Fruit fly (Drosophila melanogaster) whole organism, prepupa: Measurements from ENCODE around the gene hth.

ENCODE experiments used
- Blimp-1 ChIP-seq: fragments of 200-800 bp; sonication (Bioruptor generic); optimal IDR thresholded peaks from 3 replicates; lab custom pipeline; 2017; ENCODE audit warnings: missing biosample characterization, missing genetic modification characterization, mild to moderate bottlenecking, moderate library complexity, missing genetic modification reagents
- CG10631 ChIP-seq: fragments of 200-800 bp; sonication (Bioruptor generic); optimal IDR thresholded peaks from 2 replicates; lab custom pipeline; 2016; ENCODE audit warnings: missing biosample characterization, missing genetic modification characterization
- CG10669 ChIP-seq: fragments of 200-800 bp; sonication (Bioruptor generic); optimal IDR thresholded peaks from 3 replicates; lab custom pipeline; 2018; ENCODE audit warnings: missing biosample characterization, mild to moderate bottlenecking, missing genetic modification characterization, moderate library complexity
- CG11902 ChIP-seq: fragments of 200-800 bp; sonication (Bioruptor generic); optimal IDR thresholded peaks from 3 replicates; lab custom pipeline; 2016; ENCODE audit warnings: missing biosample characterization, missing genetic modification characterization
- CG15336 ChIP-seq: fragments of 200-800 bp; sonication (Bioruptor generic); IDR thresholded peaks from 2 replicates; pipeline ENCODE4 v1.3.6; 2022; ENCODE audit warnings: missing biosample characterization, missing genetic modification characterization
- CG1621 ChIP-seq: fragments of 200-800 bp; sonication (Bioruptor generic); optimal IDR thresholded peaks from 3 replicates; lab custom pipeline; 2018; ENCODE audit warnings: missing biosample characterization, mild to moderate bottlenecking, missing genetic modification characterization
- CG3032 ChIP-seq: fragments of 200-800 bp; optimal IDR thresholded peaks from 2 replicates; lab custom pipeline; 2019; ENCODE audit warnings: missing biosample characterization, mild to moderate bottlenecking, missing genetic modification characterization, moderate library complexity
- CG31627 ChIP-seq: fragments of 200-800 bp; sonication (Bioruptor generic); optimal IDR thresholded peaks from 3 replicates; lab custom pipeline; 2016; ENCODE audit warnings: missing biosample characterization, missing genetic modification characterization
- CG32006 ChIP-seq: fragments of 200-800 bp; sonication (Bioruptor generic); optimal IDR thresholded peaks from 3 replicates; lab custom pipeline; 2017; ENCODE audit warnings: missing biosample characterization, mild to moderate bottlenecking, missing genetic modification characterization
- CG34406 ChIP-seq: fragments of 200-800 bp; sonication (Bioruptor generic); optimal IDR thresholded peaks from 3 replicates; lab custom pipeline; 2016; ENCODE audit warnings: missing biosample characterization, missing genetic modification characterization
- CG3919 ChIP-seq: fragments of 200-800 bp; sonication (Bioruptor generic); optimal IDR thresholded peaks from 3 replicates; lab custom pipeline; 2016; ENCODE audit warnings: missing biosample characterization, missing genetic modification characterization
- CG4318 ChIP-seq: fragments of 200-800 bp; sonication (Bioruptor generic); optimal IDR thresholded peaks from 3 replicates; lab custom pipeline; 2017; ENCODE audit warnings: missing biosample characterization, mild to moderate bottlenecking, missing genetic modification characterization
- CG6163 ChIP-seq: fragments of 200-800 bp; sonication (Bioruptor generic); IDR thresholded peaks from 3 replicates; pipeline ENCODE4 v1.3.6; 2022; ENCODE audit warnings: missing biosample characterization, missing genetic modification characterization
- CG6276 ChIP-seq: fragments of 200-800 bp; sonication (Bioruptor generic); optimal IDR thresholded peaks from 2 replicates; lab custom pipeline; 2017; ENCODE audit warnings: missing biosample characterization, mild to moderate bottlenecking, missing genetic modification characterization
- CG6854 ChIP-seq: fragments of 200-800 bp; sonication (Bioruptor generic); optimal IDR thresholded peaks from 2 replicates; lab custom pipeline; 2017; ENCODE audit warnings: missing biosample characterization, mild to moderate bottlenecking, missing genetic modification characterization
- CG8119 ChIP-seq: fragments of 200-800 bp; sonication (Bioruptor generic); IDR thresholded peaks from 3 replicates; pipeline ENCODE4 v1.3.6; 2022; ENCODE audit warnings: missing biosample characterization, missing genetic modification characterization
- CG8319 ChIP-seq: fragments of 200-800 bp; sonication (Bioruptor generic); optimal IDR thresholded peaks from 3 replicates; lab custom pipeline; 2016; ENCODE audit warnings: missing biosample characterization, missing genetic modification characterization
- CG8632 ChIP-seq: fragments of 200-800 bp; sonication (Bioruptor generic); optimal IDR thresholded peaks from 3 replicates; lab custom pipeline; 2016; ENCODE audit warnings: missing biosample characterization, missing genetic modification characterization
- Eip75B ChIP-seq: fragments of 200-800 bp; sonication (Bioruptor generic); optimal IDR thresholded peaks from 3 replicates; lab custom pipeline; 2016; ENCODE audit warnings: missing biosample characterization, missing genetic modification characterization
- Eip78C ChIP-seq: fragments of 200-800 bp; sonication (Bioruptor generic); peaks from one replicate; lab custom pipeline; 2016; ENCODE audit warnings: missing biosample characterization, missing genetic modification characterization
- Ets21C ChIP-seq: fragments of 200-800 bp; sonication (Bioruptor generic); optimal IDR thresholded peaks from 3 replicates; lab custom pipeline; 2016; ENCODE audit warnings: missing biosample characterization, missing genetic modification characterization
- Ets96B ChIP-seq: fragments of 200-800 bp; optimal IDR thresholded peaks from 2 replicates; lab custom pipeline; 2019; ENCODE audit warnings: missing biosample characterization, mild to moderate bottlenecking, missing genetic modification characterization, moderate library complexity
- Gug ChIP-seq: fragments of 200-800 bp; sonication (Bioruptor generic); IDR thresholded peaks from 2 replicates; pipeline ENCODE4 v1.3.6; 2022; ENCODE audit warnings: missing biosample characterization, missing genetic modification characterization
- Hr38 ChIP-seq: sonication (Bioruptor generic); optimal IDR thresholded peaks from 2 replicates; lab custom pipeline; 2016; ENCODE audit warnings: missing biosample characterization, missing genetic modification characterization
- Hr39 ChIP-seq: fragments of 200-800 bp; sonication (Bioruptor generic); optimal IDR thresholded peaks from 2 replicates; lab custom pipeline; 2016; ENCODE audit warnings: missing biosample characterization, missing genetic modification characterization
- Hr4 ChIP-seq: fragments of 200-800 bp; sonication (Bioruptor generic); optimal IDR thresholded peaks from 3 replicates; lab custom pipeline; 2016; ENCODE audit warnings: missing biosample characterization, missing genetic modification characterization
- Met ChIP-seq: fragments of 200-800 bp; sonication (Bioruptor generic); optimal IDR thresholded peaks from 3 replicates; lab custom pipeline; 2016; ENCODE audit warnings: missing biosample characterization, missing genetic modification characterization
- OdsH ChIP-seq: fragments of 200-800 bp; sonication (Bioruptor generic); optimal IDR thresholded peaks from 3 replicates; lab custom pipeline; 2016; ENCODE audit warnings: missing biosample characterization, missing genetic modification characterization
- Smox ChIP-seq: fragments of 200-800 bp; sonication (Bioruptor generic); optimal IDR thresholded peaks from 3 replicates; lab custom pipeline; 2016; ENCODE audit warnings: missing biosample characterization, missing genetic modification characterization
- Sox102F ChIP-seq: fragments of 200-800 bp; sonication (Bioruptor generic); optimal IDR thresholded peaks from 2 replicates; lab custom pipeline; 2016; ENCODE audit warnings: missing biosample characterization, mild to moderate bottlenecking, missing genetic modification characterization
- Sox14 ChIP-seq: fragments of 200-800 bp; sonication (Bioruptor generic); optimal IDR thresholded peaks from 3 replicates; lab custom pipeline; 2016; ENCODE audit warnings: missing biosample characterization, missing genetic modification characterization
- achi ChIP-seq: fragments of 200-800 bp; sonication (Bioruptor generic); optimal IDR thresholded peaks from 3 replicates; lab custom pipeline; 2016; ENCODE audit warnings: missing biosample characterization, missing genetic modification characterization
- cyc ChIP-seq: fragments of 200-800 bp; sonication (Bioruptor generic); optimal IDR thresholded peaks from 3 replicates; lab custom pipeline; 2016; ENCODE audit warnings: missing biosample characterization, missing genetic modification characterization
- dac ChIP-seq: fragments of 200-800 bp; sonication (Bioruptor generic); optimal IDR thresholded peaks from 2 replicates; lab custom pipeline; 2017; ENCODE audit warnings: missing biosample characterization, mild to moderate bottlenecking, missing genetic modification characterization
- dsx ChIP-seq: fragments of 200-800 bp; optimal IDR thresholded peaks from 3 replicates; lab custom pipeline; 2019; ENCODE audit warnings: missing biosample characterization, mild to moderate bottlenecking, missing genetic modification characterization, moderate library complexity; ENCODE audit not compliant: poor library complexity, severe bottlenecking
- eg ChIP-seq: fragments of 200-800 bp; sonication (Bioruptor generic); IDR thresholded peaks from 3 replicates; pipeline ENCODE4 v1.3.6; 2022; ENCODE audit warnings: missing biosample characterization, missing genetic modification characterization
- esn ChIP-seq: fragments of 200-800 bp; sonication (Bioruptor generic); optimal IDR thresholded peaks from 2 replicates; lab custom pipeline; 2016; ENCODE audit warnings: missing biosample characterization, mild to moderate bottlenecking, missing genetic modification characterization, moderate library complexity
- fkh ChIP-seq: fragments of 200-800 bp; sonication (Bioruptor generic); optimal IDR thresholded peaks from 3 replicates; lab custom pipeline; 2017; ENCODE audit warnings: missing biosample characterization, mild to moderate bottlenecking, missing genetic modification characterization, moderate library complexity
- lz ChIP-seq: fragments of 200-800 bp; sonication (Bioruptor generic); optimal IDR thresholded peaks from 3 replicates; lab custom pipeline; 2016; ENCODE audit warnings: missing biosample characterization, missing genetic modification characterization
- net ChIP-seq: fragments of 200-800 bp; sonication (Bioruptor generic); optimal IDR thresholded peaks from 3 replicates; lab custom pipeline; 2016; ENCODE audit warnings: missing biosample characterization, missing genetic modification characterization
- spab ChIP-seq: fragments of 200-800 bp; sonication (Bioruptor generic); optimal IDR thresholded peaks from 2 replicates; lab custom pipeline; 2017; ENCODE audit warnings: missing biosample characterization, mild to moderate bottlenecking, missing genetic modification characterization, missing genetic modification reagents
- svp ChIP-seq: fragments of 200-800 bp; sonication (Bioruptor generic); peaks from one replicate; lab custom pipeline; 2016; ENCODE audit warnings: missing biosample characterization, missing genetic modification characterization
- topi ChIP-seq: fragments of 200-800 bp; sonication (Bioruptor generic); optimal IDR thresholded peaks from 3 replicates; lab custom pipeline; 2016; ENCODE audit warnings: missing biosample characterization, missing genetic modification characterization
- vri ChIP-seq: fragments of 200-800 bp; sonication (Bioruptor generic); optimal IDR thresholded peaks from 3 replicates; lab custom pipeline; 2016; ENCODE audit warnings: missing biosample characterization, mild to moderate bottlenecking, missing genetic modification characterization

Gene hth

DNA sequence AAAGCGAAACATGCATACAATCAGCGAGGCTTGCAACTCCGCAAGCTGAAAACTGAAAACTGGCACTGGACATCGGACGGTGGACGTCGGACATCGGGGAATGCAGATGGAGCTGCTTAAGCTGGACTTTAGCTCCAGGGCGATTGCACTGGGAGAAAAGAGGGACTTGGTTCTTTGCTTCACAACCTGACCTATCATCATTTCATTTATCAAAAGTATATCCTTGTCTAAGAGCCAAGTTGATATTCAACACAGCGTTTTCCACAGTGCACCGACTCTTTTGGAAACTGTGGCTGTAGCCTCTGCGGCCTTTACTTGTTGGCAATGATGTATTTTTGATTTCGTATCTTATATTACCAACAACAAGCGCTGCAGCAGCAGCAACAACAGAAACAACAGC, 5.5 kb downstream of the hth start (continued):
- TF ChIP-seq CG10669 (GFP tag; lab: Kevin White, UChicago), result peak; percentile 57
- TF ChIP-seq Blimp-1, result peak; percentile 38
- peak; percentile 79 for TF ChIP-seq Met
- TF ChIP-seq fkh (GFP tag; lab: Kevin White, UChicago), result no peak
- TF ChIP-seq Hr38 (GFP tag; lab: Kevin White, UChicago), result no peak
- peak; percentile 71 for TF ChIP-seq lz (GFP tag; lab: Kevin White, UChicago)
- TF ChIP-seq Eip78C, result peak; percentile 87
- TF ChIP-seq eg (GFP tag; lab: Robert Waterston, UW), result peak; percentile 84
- TF ChIP-seq net (GFP tag; lab: Kevin White, UChicago), result peak; percentile 64
- peak; percentile 76 for TF ChIP-seq esn
- TF ChIP-seq CG8632, result peak; percentile 14
- peak; percentile 56 for TF ChIP-seq Ets96B (tag; lab: Kevin White, UChicago)
- TF ChIP-seq CG3032 (tag; lab: Kevin White, UChicago), result peak; percentile 56
- peak; percentile 83 for TF ChIP-seq CG6163 (GFP tag; lab: Robert Waterston, UW)
- TF ChIP-seq dac (GFP tag; lab: Kevin White, UChicago), result peak; percentile 61
- peak; percentile 62 for TF ChIP-seq OdsH (GFP tag; lab: Kevin White, UChicago)

DNA sequence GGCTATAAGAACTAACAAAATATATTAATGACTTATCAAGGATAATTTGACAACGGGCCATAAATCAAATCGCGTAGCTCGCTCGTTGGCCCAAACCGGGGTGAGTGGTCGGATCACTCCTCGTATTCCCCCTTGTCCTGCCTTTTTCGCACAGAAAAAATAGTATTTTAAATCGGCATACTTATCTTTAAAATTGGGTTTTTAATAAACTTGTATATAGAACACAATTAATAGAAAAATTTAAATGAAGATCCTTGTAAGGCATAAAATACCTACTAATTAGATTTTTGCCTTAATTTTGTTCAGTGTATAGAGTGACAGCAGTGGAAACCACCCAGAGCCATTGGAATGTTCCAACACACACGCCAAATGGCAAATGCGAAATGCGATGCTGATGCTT, 7.6 kb downstream of the hth start:
- TF ChIP-seq Sox14 (GFP tag; lab: Kevin White, UChicago) (peak; percentile 24), Eip75B (GFP tag; lab: Kevin White, UChicago) (peak; percentile 24), fkh (GFP tag; lab: Kevin White, UChicago) (no peak), CG10631 (GFP tag; lab: Kevin White, UChicago) (peak; percentile 35), Eip78C (peak; percentile 44), vri (GFP tag; lab: Kevin White, UChicago) (peak; percentile 13), Smox (GFP tag; lab: Kevin White, UChicago) (peak; percentile 13), Sox102F (GFP tag; lab: Kevin White, UChicago) (peak; percentile 33), Gug (GFP tag; lab: Robert Waterston, UW) (peak; percentile 26; the same call in 1 of the 2 replicates), CG4318 (GFP tag; lab: Kevin White, UChicago) (peak; percentile 14), Ets21C (GFP tag; lab: Kevin White, UChicago) (peak; percentile 1), CG32006 (GFP tag; lab: Kevin White, UChicago) (peak; percentile 31), Hr39 (GFP tag; lab: Kevin White, UChicago) (peak; percentile 22), Ets96B (tag; lab: Kevin White, UChicago) (peak; percentile 6), CG6163 (GFP tag; lab: Robert Waterston, UW) (peak; percentile 45; the same call in 2 of the 3 replicates), spab (GFP tag; lab: Kevin White, UChicago) (no peak), eg (GFP tag; lab: Robert Waterston, UW) (peak; percentile 46; the same call in 1 of the 3 replicates), CG8632 (no peak), CG15336 (GFP tag; lab: Robert Waterston, UW) (peak; percentile 44), CG8319 (GFP tag; lab: Kevin White, UChicago) (no peak), dsx (GFP tag; lab: Kevin White, UChicago) (no peak), Hr38 (GFP tag; lab: Kevin White, UChicago) (no peak), dac (GFP tag; lab: Kevin White, UChicago) (no peak), OdsH (GFP tag; lab: Kevin White, UChicago) (peak; percentile 10), CG34406 (GFP tag; lab: Kevin White, UChicago) (no peak), lz (GFP tag; lab: Kevin White, UChicago) (peak; percentile 48), CG6854 (GFP tag; lab: Kevin White, UChicago) (no peak), achi (peak; percentile 34), CG11902 (no peak), Hr4 (GFP tag; lab: Kevin White, UChicago) (peak; percentile 35), svp (GFP tag; lab: Kevin White, UChicago) (peak; percentile 72), topi (peak; percentile 41), CG6276 (GFP tag; lab: Kevin White, UChicago) (peak; percentile 5), cyc (peak; percentile 41), CG31627 (peak; percentile 27), Met (peak; percentile 65), CG8119 (GFP tag; lab: Robert Waterston, UW) (peak; percentile 38; the same call in 1 of the 3 replicates), esn (peak; percentile 58), CG3919 (GFP tag; lab: Kevin White, UChicago) (peak; percentile 13), CG1621 (tag; lab: Kevin White, UChicago) (no peak)
